Worm (Caenorhabditis elegans): ENCODE results near the gene F35H10.5.

DNA sequence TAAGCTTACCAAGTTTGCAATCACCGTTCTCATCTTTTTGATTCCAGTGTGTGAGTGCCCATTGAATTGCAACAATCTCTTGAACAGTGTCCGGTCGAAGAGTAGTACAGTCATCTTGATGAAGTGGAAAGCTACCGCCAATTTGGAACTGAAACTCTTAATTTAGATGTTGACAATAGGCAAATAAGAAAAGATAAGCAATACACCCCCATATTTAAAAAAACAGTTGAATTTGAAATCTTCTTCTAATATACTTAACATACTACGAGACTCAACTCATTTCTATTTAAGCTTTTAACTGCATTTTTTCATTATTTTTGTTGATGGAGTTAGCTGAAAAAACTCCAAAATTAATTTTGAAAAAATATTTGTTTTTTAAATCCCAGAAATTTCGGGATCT is 11.5 kb downstream of the F35H10.5 start:
- no peak for TF ChIP-seq ztf-23 (GFP tag; IDR thresholded peaks at IDR 0.05)
- no peak for TF ChIP-seq flt-1 (GFP tag; IDR thresholded peaks at IDR 0.05)

Data from whole organism, midembryonic.